Fruit fly (Drosophila melanogaster): ENCODE results near the gene CG12995.

DNA sequence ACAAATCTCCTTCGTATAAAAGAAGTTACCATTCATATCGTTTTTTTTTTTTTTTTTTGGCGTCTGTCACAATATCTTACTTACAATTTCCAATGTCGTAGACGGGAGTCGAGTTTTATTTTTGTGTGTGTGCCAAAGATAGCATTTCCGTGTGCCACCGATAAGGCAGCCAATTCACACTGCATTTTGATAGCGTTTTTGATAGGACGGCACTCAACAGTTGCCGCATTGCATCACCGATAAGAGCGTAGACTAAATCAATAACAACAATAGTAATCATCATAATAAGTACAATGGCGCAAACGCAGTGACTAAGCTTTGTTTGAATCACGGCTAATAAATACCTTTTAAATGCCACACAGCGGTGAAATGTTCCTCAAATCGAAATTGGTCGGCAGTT lies 23.4 kb downstream of the CG12995 start:
- TF ChIP-seq h (optimal IDR thresholded peaks at IDR 0.05): no peak
- no peak for TF ChIP-seq Myc (optimal IDR thresholded peaks at IDR 0.05)
- TF ChIP-seq psq (optimal IDR thresholded peaks at IDR 0.05): no peak
- no peak for TF ChIP-seq insv (optimal IDR thresholded peaks at IDR 0.05)
- TF ChIP-seq Sin3A (optimal IDR thresholded peaks at IDR 0.05): no peak
